Worm (Caenorhabditis elegans) whole organism, young adult: ENCODE results near the gene srg-68.

ENCODE experiments used
- F49E8.2 ChIP-seq: sonication (generic microtip); optimal IDR thresholded peaks from 3 replicates; lab custom pipeline; 2017; ENCODE audit warnings: missing genetic modification characterization, mild to moderate bottlenecking, missing compliant biosample characterization, antibody characterized with exemption, moderate library complexity; ENCODE audit not compliant: insufficient read depth
- T26A5.8 ChIP-seq: sonication (generic microtip); optimal IDR thresholded peaks from 2 replicates; lab custom pipeline; 2016; ENCODE audit warnings: missing genetic modification characterization, missing compliant biosample characterization
- ama-1 ChIP-seq, 3 experiments: fragments of 150-350 bp in 1 of 3; sonication (generic microtip) in 2 of 3; optimal IDR thresholded peaks; 2 replicates each; lab custom pipeline; 2014 to 2018; ENCODE audit warnings: missing biosample characterization in 2 of 3, missing genetic modification characterization in 2 of 3, missing genetic modification reagents in 2 of 3
- aptf-2 ChIP-seq: fragments of 200-800 bp; sonication (Bioruptor generic); conservative IDR thresholded peaks from 2 replicates; pipeline ENCODE4 v1.3.6; 2022; ENCODE audit warnings: missing genetic modification reagents, missing genetic modification characterization, missing compliant biosample characterization
- ceh-27 ChIP-seq: fragments of 200-800 bp; sonication (Bioruptor generic); optimal IDR thresholded peaks from 2 replicates; lab custom pipeline; 2018; ENCODE audit warnings: mild to moderate bottlenecking, missing genetic modification characterization, moderate library complexity, missing compliant biosample characterization
- ceh-58 ChIP-seq: fragments of 200-800 bp; sonication (Bioruptor generic); IDR thresholded peaks from 2 replicates; pipeline ENCODE4 v1.3.6; 2022; ENCODE audit warnings: missing genetic modification characterization, missing compliant biosample characterization
- efl-1 ChIP-seq: fragments of 150-350 bp; optimal IDR thresholded peaks from 2 replicates; lab custom pipeline; 2014; ENCODE audit warnings: missing biosample characterization, missing genetic modification reagents, missing genetic modification characterization
- hmg-20 ChIP-seq: fragments of 200-800 bp; sonication (Bioruptor generic); IDR thresholded peaks from 2 replicates; pipeline ENCODE4 v1.3.6; 2022; ENCODE audit warnings: missing genetic modification reagents, missing genetic modification characterization, missing compliant biosample characterization
- lsl-1 ChIP-seq: fragments of 200-800 bp; sonication (Bioruptor generic); optimal IDR thresholded peaks from 2 replicates; lab custom pipeline; 2018; ENCODE audit warnings: mild to moderate bottlenecking, missing genetic modification characterization, moderate library complexity, missing compliant biosample characterization
- snpc-4 ChIP-seq, 5 experiments: fragments of 150-350 bp in 1 of 5; sonication (generic microtip) in 4 of 5; optimal IDR thresholded peaks; 2 replicates each; lab custom pipeline; 2014 to 2018; ENCODE audit warnings: missing genetic modification characterization in 5 of 5, missing biosample characterization in 3 of 5, antibody characterized with exemption in 2 of 5, mild to moderate bottlenecking in 2 of 5, missing compliant biosample characterization in 2 of 5, missing genotype in 2 of 5, moderate library complexity in 2 of 5, missing genetic modification reagents in 1 of 5
- unc-62 ChIP-seq: fragments of 150-350 bp; optimal IDR thresholded peaks from 2 replicates; lab custom pipeline; 2014; ENCODE audit warnings: missing biosample characterization, missing genetic modification reagents, missing genetic modification characterization

ce11 chrV:5488766-5489165 is 23.5 kb upstream of the srg-68 start, which contains the start of gene grl-18:
- TF ChIP-seq ceh-27 (GFP tag; lab: Kevin White, UChicago): no peak
- TF ChIP-seq T26A5.8: no peak
- no peak for TF ChIP-seq aptf-2 (GFP tag; lab: Robert Waterston, UW)
- no peak for TF ChIP-seq hmg-20
- TF ChIP-seq snpc-4 (GFP tag; optimal IDR thresholded peaks at IDR 0.05; lab: Kevin White, UChicago): no peak
- no peak for TF ChIP-seq snpc-4 (tag; optimal IDR thresholded peaks at IDR 0.05; lab: Kevin White, UChicago)
- no peak for TF ChIP-seq unc-62
- no peak for TF ChIP-seq ama-1 (optimal IDR thresholded peaks at IDR 0.05; lab: Kevin White, UChicago)
- no peak for TF ChIP-seq ama-1 (GFP tag; optimal IDR thresholded peaks at IDR 0.05; lab: Kevin White, UChicago)
- no peak for TF ChIP-seq efl-1 (GFP tag; lab: Kevin White, UChicago)
- TF ChIP-seq lsl-1 (GFP tag; lab: Kevin White, UChicago): no peak
- no peak for TF ChIP-seq ceh-58
- no peak for TF ChIP-seq F49E8.2 (tag; lab: Kevin White, UChicago)
